Fruit fly (Drosophila melanogaster) Kc167 (cell line): ENCODE results near the gene CG9702.

Source experiments
- Myc ChIP-seq: fragments of >200 bp; optimal IDR thresholded peaks from 2 replicates; lab custom pipeline; 2017; ENCODE audit warnings: missing external identifiers
- Sin3A ChIP-seq: fragments of >200 bp; optimal IDR thresholded peaks from 2 replicates; lab custom pipeline; 2018; ENCODE audit warnings: missing external identifiers
- h ChIP-seq: fragments of >200 bp; optimal IDR thresholded peaks from 3 replicates; lab custom pipeline; 2018; ENCODE audit warnings: missing external identifiers
- insv ChIP-seq: fragments of >200 bp; optimal IDR thresholded peaks from 3 replicates; lab custom pipeline; 2018; ENCODE audit warnings: missing external identifiers
- psq ChIP-seq: fragments of >200 bp; optimal IDR thresholded peaks from 2 replicates; lab custom pipeline; 2017; ENCODE audit warnings: missing external identifiers

- TF ChIP-seq insv, result no peak
- no peak for TF ChIP-seq Sin3A (lab: Kevin White, UChicago)
- no peak for TF ChIP-seq h (lab: Kevin White, UChicago)
- no peak for TF ChIP-seq Myc (lab: Kevin White, UChicago)
- no peak for TF ChIP-seq psq (lab: Kevin White, UChicago)
Observed at dm6 chr3R:30587196-30587753, 8.0 kb downstream of the CG9702 start, which contains the start of gene CG9717.
